Worm (Caenorhabditis elegans): ENCODE data around the gene chil-21.

- TF ChIP-seq cog-1 (tag; optimal IDR thresholded peaks at IDR 0.05) (no peak), flt-1 (GFP tag; IDR thresholded peaks at IDR 0.05) (no peak), T22C8.4 (GFP tag; IDR thresholded peaks at IDR 0.05) (no peak), klf-2 (GFP tag; conservative IDR thresholded peaks at IDR 0.05) (no peak), med-1 (GFP tag; optimal IDR thresholded peaks at IDR 0.05; ENCODE audit: insufficient read depth) (no peak), ztf-23 (GFP tag; IDR thresholded peaks at IDR 0.05) (no peak), tab-1 (GFP tag; IDR thresholded peaks at IDR 0.05) (no peak), ref-1 (GFP tag; conservative IDR thresholded peaks at IDR 0.05) (no peak), ztf-29 (GFP tag; IDR thresholded peaks at IDR 0.05) (no peak)
These were observed 45.4 kb upstream of the chil-21 start, which contains the start of gene gcy-3 for ce11 chrII:9507181-9507580.
